Worm (Caenorhabditis elegans): ENCODE data around the gene cyp-33B1.

The cyp-33B1 gene

DNA sequence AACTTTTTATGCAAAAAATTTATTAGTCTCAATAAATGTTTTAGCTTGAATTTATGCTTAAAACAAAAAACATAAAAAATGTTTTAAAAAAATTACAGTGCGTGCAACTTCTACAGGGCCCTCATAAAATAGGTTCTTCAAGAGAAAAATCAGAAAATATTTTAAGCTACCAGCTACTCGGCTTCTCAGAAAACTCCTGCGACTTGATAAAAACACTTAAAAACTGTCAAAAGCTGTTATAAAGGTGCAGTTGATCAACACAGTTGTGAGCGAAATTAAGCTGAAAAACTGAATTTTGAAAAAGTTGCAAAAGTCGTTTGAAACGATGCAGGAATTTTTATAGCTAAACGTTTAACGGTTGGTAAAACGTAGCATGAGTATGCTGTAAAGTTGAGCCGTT, 47.6 kb downstream of the cyp-33B1 start (continued):
- TF ChIP-seq gei-17 (GFP tag; optimal IDR thresholded peaks at IDR 0.05) (no peak), nhr-80 (tag; optimal IDR thresholded peaks at IDR 0.05) (no peak), ceh-100 (GFP tag; IDR thresholded peaks at IDR 0.05) (peak; percentile 14; the same call in 1 of the 2 replicates), madf-10 (tag; optimal IDR thresholded peaks at IDR 0.05) (no peak), Y95B8A.8 (GFP tag; IDR thresholded peaks at IDR 0.05) (no peak), nfya-2 (GFP tag; IDR thresholded peaks at IDR 0.05) (no peak), nhr-120 (GFP tag; IDR thresholded peaks at IDR 0.05) (no peak), nhr-27 (tag; optimal IDR thresholded peaks at IDR 0.05) (no peak), B0035.1 (tag; optimal IDR thresholded peaks at IDR 0.05) (no peak), somi-1 (GFP tag; optimal IDR thresholded peaks at IDR 0.05) (no peak), C17E4.6 (GFP tag; IDR thresholded peaks at IDR 0.05) (no peak), F22D6.2 (tag; optimal IDR thresholded peaks at IDR 0.05) (no peak), F57A8.1 (GFP tag; optimal IDR thresholded peaks at IDR 0.05) (no peak), pha-4 (tag; optimal IDR thresholded peaks at IDR 0.05) (no peak), ceh-40 (GFP tag; IDR thresholded peaks at IDR 0.05) (peak; percentile 69; the same call in 1 of the 2 replicates), bed-2 (GFP tag; IDR thresholded peaks at IDR 0.05) (no peak), him-1 (tag; optimal IDR thresholded peaks at IDR 0.05) (no peak), attf-3 (GFP tag; conservative IDR thresholded peaks at IDR 0.05) (no peak), hlh-12 (tag; optimal IDR thresholded peaks at IDR 0.05) (no peak), Y67H2A.10 (GFP tag; conservative IDR thresholded peaks at IDR 0.05) (no peak), ztf-26 (tag; optimal IDR thresholded peaks at IDR 0.05) (peak; percentile 48), F52B5.7 (tag; optimal IDR thresholded peaks at IDR 0.05) (no peak), aptf-3 (GFP tag; IDR thresholded peaks at IDR 0.05) (0 out of 2 replicates have a peak, but pooled peaks have one; percentile 53), ccch-3 (GFP tag; optimal IDR thresholded peaks at IDR 0.05) (no peak), egrh-3 (GFP tag; IDR thresholded peaks at IDR 0.05) (0 out of 2 replicates have a peak, but pooled peaks have one; percentile 19), F49E8.2 (tag; optimal IDR thresholded peaks at IDR 0.05; ENCODE audit: insufficient read depth) (no peak), ztf-3 (GFP tag; optimal IDR thresholded peaks at IDR 0.05) (no peak), C06A6.2 (GFP tag; conservative IDR thresholded peaks at IDR 0.05) (no peak), cebp-2 (GFP tag; IDR thresholded peaks at IDR 0.05) (0 out of 2 replicates have a peak, but pooled peaks have one; percentile 5), madf-6 (GFP tag; IDR thresholded peaks at IDR 0.05) (no peak), attf-5 (GFP tag; optimal IDR thresholded peaks at IDR 0.05) (no peak), rcor-1 (GFP tag; IDR thresholded peaks at IDR 0.05) (no peak), F39B2.1 (GFP tag; IDR thresholded peaks at IDR 0.05) (no peak), cebp-1 (GFP tag; IDR thresholded peaks at IDR 0.05) (no peak), cebp-1 (tag; optimal IDR thresholded peaks at IDR 0.05) (peak; percentile 10), madf-3 (GFP tag; IDR thresholded peaks at IDR 0.05) (no peak), B0261.1 (tag; optimal IDR thresholded peaks at IDR 0.05) (no peak), athp-1 (tag; optimal IDR thresholded peaks at IDR 0.05) (no peak), tbp1 (GFP tag; optimal IDR thresholded peaks at IDR 0.05) (peak; percentile 21), F55B11.4 (tag; optimal IDR thresholded peaks at IDR 0.05; ENCODE audit: borderline replicate concordance, insufficient read depth) (no peak), Y79H2A.3 (GFP tag; conservative IDR thresholded peaks at IDR 0.05) (no peak), mxl-1 (tag; optimal IDR thresholded peaks at IDR 0.05) (no peak), B0019.2 (GFP tag; conservative IDR thresholded peaks at IDR 0.05) (no peak), Y56A3A.18 (GFP tag; IDR thresholded peaks at IDR 0.05) (no peak), sdz-38 (tag; optimal IDR thresholded peaks at IDR 0.05) (no peak), snpc-1.3 (tag; optimal IDR thresholded peaks at IDR 0.05; ENCODE audit: insufficient read depth) (no peak), atf-7 (tag; optimal IDR thresholded peaks at IDR 0.05) (no peak), unc-62 (GFP tag; optimal IDR thresholded peaks at IDR 0.05) (no peak), lin-54 (GFP tag; optimal IDR thresholded peaks at IDR 0.05) (peak; percentile 4), sptf-2 (GFP tag; optimal IDR thresholded peaks at IDR 0.05) (no peak)

All from whole organism, young adult.